Worm (Caenorhabditis elegans) whole organism, dauer: ENCODE results near the gene T23G4.127.

ENCODE experiments used
- unc-62 ChIP-seq: sonication (generic microtip); optimal IDR thresholded peaks from 2 replicates; lab custom pipeline; 2017; ENCODE audit warnings: missing biosample characterization, missing genetic modification reagents, missing genetic modification characterization

T23G4.127 gene

ce11 chrIV:13699384-13699788, 883 bp upstream of the T23G4.127 start:
- TF ChIP-seq unc-62 (GFP tag; lab: Kevin White, UChicago): no peak

DNA sequence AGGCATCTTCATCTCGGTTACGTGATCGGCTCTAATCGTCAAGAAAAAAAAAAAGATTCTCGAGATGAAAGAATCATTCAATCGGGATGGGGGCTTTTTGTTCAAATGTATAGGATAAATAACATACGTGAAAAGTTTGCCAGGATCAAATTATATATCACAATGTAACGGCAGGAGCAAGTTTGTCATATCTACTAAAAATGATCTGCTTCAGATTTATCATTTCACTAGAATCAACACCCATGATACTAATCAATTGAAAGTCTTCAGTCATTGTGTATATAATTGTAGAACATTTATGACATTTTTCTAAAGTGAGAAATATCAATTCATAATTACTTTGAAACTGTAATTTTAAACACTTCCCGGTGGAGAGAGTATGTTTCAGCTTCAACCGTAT, 1.6 kb downstream of the T23G4.127 start:
- TF ChIP-seq unc-62 (GFP tag; lab: Kevin White, UChicago): no peak

DNA sequence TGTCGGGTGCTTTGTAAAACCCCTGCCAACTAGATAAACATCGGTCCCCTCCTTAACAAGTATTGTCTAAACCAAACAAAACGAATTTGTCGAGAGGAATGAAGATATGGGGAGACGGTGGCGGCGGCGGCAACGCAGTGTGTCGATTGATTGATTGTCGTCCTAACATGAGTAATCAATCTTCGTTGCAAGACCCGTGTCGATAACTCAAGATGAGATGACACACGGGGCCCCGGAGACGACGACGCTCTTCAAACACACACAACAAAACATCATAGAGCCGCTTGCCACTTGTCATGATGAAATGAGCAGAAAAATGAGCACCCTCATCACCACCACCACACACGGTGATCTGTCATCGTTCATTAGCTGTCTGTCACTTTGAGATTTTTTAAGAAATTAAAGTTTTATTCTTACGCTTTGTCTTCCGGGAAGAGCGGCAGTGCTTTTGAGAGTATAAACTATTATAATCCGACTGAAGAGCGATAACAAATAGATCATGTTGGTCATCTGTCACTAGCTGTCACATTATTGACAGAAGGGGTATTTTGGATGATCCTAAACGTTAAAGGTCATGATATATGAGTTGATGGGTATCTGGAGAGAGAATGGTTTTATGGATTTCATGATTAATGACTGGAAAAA, 2.7 kb downstream of the T23G4.127 start:
- TF ChIP-seq unc-62 (GFP tag; lab: Kevin White, UChicago): peak; percentile 27

DNA sequence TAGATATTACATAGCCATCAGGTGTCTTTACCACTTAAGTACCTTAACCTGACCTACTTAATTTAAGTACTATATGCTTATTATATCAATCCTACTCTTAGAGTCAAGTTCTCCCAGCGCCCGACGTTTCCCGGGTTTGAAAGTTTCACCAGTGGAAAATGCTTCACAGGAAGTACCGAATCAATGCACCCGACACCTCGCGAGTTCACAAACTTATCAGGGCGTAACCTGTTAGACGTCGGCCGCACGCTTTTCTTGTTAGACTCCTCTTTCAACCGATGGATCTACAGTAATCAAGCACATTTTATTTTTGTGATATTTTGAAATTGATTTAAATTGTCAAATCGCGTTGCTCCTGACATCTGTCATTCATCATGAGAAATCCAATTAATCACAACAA, 3.2 kb downstream of the T23G4.127 start:
- no peak for TF ChIP-seq unc-62 (GFP tag; lab: Kevin White, UChicago)

DNA sequence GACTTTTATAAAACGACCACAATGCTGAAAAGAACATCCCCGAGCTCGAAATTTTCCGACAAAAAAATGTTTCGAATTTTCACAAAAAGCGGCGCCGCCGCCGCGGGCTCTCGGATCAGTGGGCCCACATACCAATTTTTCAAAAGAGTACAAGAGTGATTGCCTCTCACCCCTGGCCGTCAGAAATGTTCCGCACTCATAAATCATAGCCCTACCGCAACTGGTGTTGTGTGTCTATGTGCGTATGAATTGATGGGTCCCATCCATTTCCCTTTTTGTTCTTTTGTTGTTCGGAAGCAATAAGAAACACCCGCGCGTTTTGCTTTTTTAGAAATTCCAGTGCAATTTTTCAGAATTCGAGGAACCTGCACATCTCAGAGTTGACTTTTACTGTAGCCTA, 3.9 kb downstream of the T23G4.127 start:
- TF ChIP-seq unc-62 (GFP tag; lab: Kevin White, UChicago): no peak

DNA sequence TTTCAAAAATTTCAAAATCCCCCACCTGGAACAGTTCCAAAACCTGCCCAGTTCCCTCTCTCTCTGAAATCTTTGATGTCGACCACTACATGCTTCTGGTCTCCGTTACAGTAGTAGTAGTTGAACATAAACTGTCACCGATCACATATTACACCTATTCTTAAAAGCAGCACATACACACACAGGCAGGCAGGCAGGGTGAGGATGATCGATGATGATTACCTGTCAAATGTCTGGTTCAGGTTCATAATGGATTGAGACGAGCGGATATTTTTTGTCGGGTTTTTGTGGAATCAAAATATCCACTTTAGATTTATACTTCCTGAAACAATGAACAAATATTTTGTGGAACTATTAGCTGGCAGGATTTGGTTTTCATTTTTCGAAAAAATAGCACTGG, 4.5 kb downstream of the T23G4.127 start:
- no peak for TF ChIP-seq unc-62 (GFP tag; lab: Kevin White, UChicago)

- no peak for TF ChIP-seq unc-62 (GFP tag; lab: Kevin White, UChicago)
Measured at ce11 chrIV:13692522-13692921, 6.0 kb downstream of the T23G4.127 start.

DNA sequence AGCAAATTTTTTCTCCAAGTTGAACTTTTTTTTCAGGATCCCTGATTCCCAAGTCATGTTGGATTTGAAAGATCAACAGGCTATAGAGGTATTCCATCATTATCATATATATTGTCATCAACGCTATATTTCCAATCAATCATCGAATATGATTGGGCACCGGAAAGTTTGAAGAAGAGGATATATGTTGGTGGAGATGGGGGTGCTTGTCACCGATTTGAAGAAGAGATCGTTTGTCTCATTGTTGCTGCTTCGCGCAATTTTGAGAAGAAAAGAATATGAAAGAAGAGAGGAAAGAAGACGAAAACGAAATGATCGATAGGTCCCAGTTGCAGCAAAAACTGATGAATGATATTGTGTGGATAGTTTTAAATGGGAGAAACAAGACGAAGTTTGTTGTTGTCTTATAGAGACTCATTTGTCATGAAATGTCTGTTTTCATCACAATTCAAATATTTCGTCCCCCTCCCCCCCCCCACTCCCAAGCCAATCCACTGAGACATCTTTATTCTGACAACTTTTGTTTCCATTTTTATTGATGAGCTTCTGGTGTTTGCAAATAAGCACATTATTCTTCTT, 9.1 kb downstream of the T23G4.127 start, which contains the start of gene T23G4.2:
TSS of gene T23G4.2 (minus strand) at position 255 of the 579 bp plus-strand sequence.
- no peak for TF ChIP-seq unc-62 (GFP tag; lab: Kevin White, UChicago)

- no peak for TF ChIP-seq unc-62 (GFP tag; lab: Kevin White, UChicago)
Measured at ce11 chrIV:13687631-13688030, 10.9 kb downstream of the T23G4.127 start.

- TF ChIP-seq unc-62 (GFP tag; lab: Kevin White, UChicago): no peak
Measured at ce11 chrIV:13686965-13687425, 11.5 kb downstream of the T23G4.127 start, which contains the start of gene nyn-1. nyn-1 (minus strand) TSS chrIV:13687015.

DNA sequence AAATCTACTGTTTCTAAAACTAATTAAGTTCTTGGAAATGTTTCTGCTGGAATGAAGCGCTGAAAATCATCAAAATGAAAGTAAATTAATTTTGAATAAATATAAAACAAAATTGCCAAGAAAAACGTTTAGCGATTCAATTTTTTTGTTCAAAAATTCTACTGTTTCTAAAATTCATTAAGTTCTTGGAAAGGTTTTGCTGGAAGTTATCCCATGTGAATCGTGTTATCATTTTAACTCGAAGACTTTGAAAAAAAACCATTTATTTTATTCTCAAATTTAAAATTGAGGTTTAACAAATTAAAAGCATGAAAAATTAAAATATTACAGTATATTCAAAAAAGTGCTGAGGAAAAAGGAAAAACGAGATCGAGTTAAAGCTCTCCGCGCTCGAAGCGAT, 13.7 kb downstream of the T23G4.127 start:
- TF ChIP-seq unc-62 (GFP tag; lab: Kevin White, UChicago): no peak

ce11 chrIV:13682733-13683132, 15.8 kb downstream of the T23G4.127 start:
- TF ChIP-seq unc-62 (GFP tag; lab: Kevin White, UChicago): no peak

DNA sequence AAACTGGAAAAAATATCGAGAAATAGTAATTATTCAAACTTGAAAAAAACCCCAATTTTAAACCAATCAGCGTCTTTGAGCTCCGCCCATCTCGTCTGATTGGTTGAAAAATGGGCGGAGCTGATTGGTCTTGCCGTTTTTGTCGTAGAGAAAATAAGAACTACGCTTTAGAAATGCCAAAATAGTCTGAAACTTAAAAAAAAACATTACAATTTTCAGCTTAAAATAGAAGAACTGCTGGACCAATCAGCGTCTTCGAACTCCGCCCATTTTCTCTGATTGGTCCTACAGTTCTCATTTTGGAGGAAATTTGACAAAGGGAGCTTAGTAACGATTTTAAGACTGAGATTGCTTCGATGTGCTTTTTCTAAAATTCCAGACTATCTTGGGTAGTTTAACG, 19.0 kb downstream of the T23G4.127 start:
- no peak for TF ChIP-seq unc-62 (GFP tag; lab: Kevin White, UChicago)

ce11 chrIV:13678649-13679048, 19.9 kb downstream of the T23G4.127 start, which contains the start of gene srlf-26:
srlf-26 (plus strand) TSS chrIV:13678949.
- no peak for TF ChIP-seq unc-62 (GFP tag; lab: Kevin White, UChicago)

DNA sequence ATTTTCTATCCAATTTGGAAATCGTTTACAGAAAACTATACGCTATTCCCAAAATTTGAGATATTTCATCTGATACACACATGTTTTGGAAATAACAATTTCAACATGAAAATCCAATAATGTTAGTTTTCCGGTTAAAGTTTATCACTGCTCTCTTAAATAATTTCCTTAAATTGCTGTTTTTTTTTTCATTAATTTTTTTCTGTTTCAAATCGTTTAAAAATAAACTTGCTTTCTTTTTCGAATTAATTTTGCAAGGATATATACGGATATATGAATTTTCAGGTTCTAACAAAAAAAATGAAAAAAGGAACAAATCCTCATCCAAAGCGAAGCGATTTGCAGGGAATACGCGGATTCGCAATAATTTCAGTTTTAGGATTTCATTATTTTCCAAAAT, 25.0 kb downstream of the T23G4.127 start, which contains the start of gene oac-48:
TSS of gene oac-48 (plus strand) at position 301 of the 400 bp plus-strand sequence.
- no peak for TF ChIP-seq unc-62 (GFP tag; lab: Kevin White, UChicago)

DNA sequence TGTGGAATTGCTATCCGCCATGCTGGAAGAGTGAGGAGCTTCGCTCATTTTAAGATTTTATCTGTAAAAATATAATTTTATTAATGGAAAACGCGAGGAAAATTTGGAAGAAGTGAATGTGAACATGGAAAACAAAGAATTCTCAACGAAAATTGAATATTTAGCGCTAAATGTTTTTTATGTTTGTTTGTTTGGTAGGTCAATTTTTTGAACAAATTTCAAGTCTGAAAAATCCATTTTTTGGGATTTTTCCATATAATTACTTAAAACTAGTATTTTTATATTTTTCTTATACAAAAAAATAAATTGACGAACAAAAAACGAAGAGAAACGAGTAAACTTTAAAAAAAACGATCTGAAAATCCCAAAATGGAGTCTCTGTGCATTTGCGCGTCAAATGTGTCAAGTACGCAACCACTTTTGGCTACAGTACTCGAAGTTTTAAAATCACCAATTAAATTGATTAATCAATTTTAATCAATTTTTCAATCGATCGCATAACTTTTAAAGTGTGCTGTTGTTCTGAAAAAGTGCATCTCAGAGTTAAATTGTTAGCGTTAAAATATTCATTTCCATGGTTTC, 31.6 kb downstream of the T23G4.127 start, which contains the start of gene fbxa-215:
TSS of gene fbxa-215 (minus strand) at position 61 of the 582 bp plus-strand sequence.
- TF ChIP-seq unc-62 (GFP tag; lab: Kevin White, UChicago): no peak
